Fruit fly (Drosophila melanogaster): Measurements from ENCODE around the gene Mps1.

The Mps1 gene

dm6 chr3R:17703691-17704537, 32.8 kb downstream of the Mps1 start (continued):
- TF ChIP-seq usp (GFP tag; optimal IDR thresholded peaks at IDR 0.05) (no peak), CG2202 (tag; optimal IDR thresholded peaks at IDR 0.05) (peak; percentile 98), C15 (GFP tag; IDR thresholded peaks at IDR 0.05) (peak; percentile 97), ewg (GFP tag; optimal IDR thresholded peaks at IDR 0.05) (peak; percentile 98), Doc3 (GFP tag; IDR thresholded peaks at IDR 0.05; ENCODE audit: partially characterized antibody) (no peak), HLH4C (GFP tag; IDR thresholded peaks at IDR 0.05; ENCODE audit: partially characterized antibody) (no peak), en (GFP tag; optimal IDR thresholded peaks at IDR 0.05) (peak; percentile 99), phol (tag; optimal IDR thresholded peaks at IDR 0.05) (peak; percentile 98), crp (GFP tag; optimal IDR thresholded peaks at IDR 0.05) (peak in 1 of 2 experiments; percentile 73), Mes4 (GFP tag; optimal IDR thresholded peaks at IDR 0.05) (peak; percentile 99), cas (GFP tag; IDR thresholded peaks at IDR 0.05) (peak; percentile 97), CG6765 (GFP tag; optimal IDR thresholded peaks at IDR 0.05) (peak; percentile 95), YL-1 (GFP tag; optimal IDR thresholded peaks at IDR 0.05) (peak; percentile 98), CG12071 (GFP tag; optimal IDR thresholded peaks at IDR 0.05) (peak; percentile 99), caup (GFP tag; optimal IDR thresholded peaks at IDR 0.05; ENCODE audit: severe bottlenecking) (peak; percentile 99), sim (GFP tag; IDR thresholded peaks at IDR 0.05) (peak; percentile 99), gcm (GFP tag; optimal IDR thresholded peaks at IDR 0.05) (peak; percentile 99), tll (GFP tag; optimal IDR thresholded peaks at IDR 0.05) (peak in 1 of 2 experiments; percentile 54), CG2712 (tag; optimal IDR thresholded peaks at IDR 0.05) (peak; percentile 99), fru (optimal IDR thresholded peaks at IDR 0.05) (no peak), CG8388 (GFP tag; optimal IDR thresholded peaks at IDR 0.05) (peak; percentile 98), CG2875 (GFP tag; optimal IDR thresholded peaks at IDR 0.05) (peak; percentile 99), CG13123 (GFP tag; optimal IDR thresholded peaks at IDR 0.05) (peak; percentile 98), Awh (GFP tag; IDR thresholded peaks at IDR 0.05) (peak; percentile 99), Ravus (GFP tag; IDR thresholded peaks at IDR 0.05) (peak; percentile 98), HHEX (GFP tag; optimal IDR thresholded peaks at IDR 0.05) (peak; percentile 99), HLHmδ (GFP tag; optimal IDR thresholded peaks at IDR 0.05) (no peak), Jarid2 (GFP tag; optimal IDR thresholded peaks at IDR 0.05) (peak; percentile 93), CG3281 (GFP tag; optimal IDR thresholded peaks at IDR 0.05) (peak; percentile 98), H2.0 (GFP tag; IDR thresholded peaks at IDR 0.05) (peak; percentile 99), da (GFP tag; optimal IDR thresholded peaks at IDR 0.05) (peak; percentile 99), CG10274 (GFP tag; optimal IDR thresholded peaks at IDR 0.05) (peak; percentile 93), CG10147 (GFP tag; optimal IDR thresholded peaks at IDR 0.05) (peak; percentile 97), toy (GFP tag; IDR thresholded peaks at IDR 0.05) (peak; percentile 96), zfh2 (GFP tag; optimal IDR thresholded peaks at IDR 0.05) (peak; percentile 98), tap (tag; optimal IDR thresholded peaks at IDR 0.05) (peak; percentile 98), cad (GFP tag; optimal IDR thresholded peaks at IDR 0.05) (no peak), CG3995 (GFP tag; optimal IDR thresholded peaks at IDR 0.05) (peak; percentile 82), CG17568 (GFP tag; optimal IDR thresholded peaks at IDR 0.05) (peak; percentile 98), Ets97D (GFP tag; optimal IDR thresholded peaks at IDR 0.05) (peak; percentile 96), onecut (GFP tag; IDR thresholded peaks at IDR 0.05) (peak; percentile 97), Nf-YC (tag; optimal IDR thresholded peaks at IDR 0.05) (peak; percentile 86), odd (GFP tag; optimal IDR thresholded peaks at IDR 0.05) (peak; percentile 98), Hmr (GFP tag; optimal IDR thresholded peaks at IDR 0.05) (peak; percentile 99), CG9932 (GFP tag; IDR thresholded peaks at IDR 0.05) (peak; percentile 98), HmgD (GFP tag; optimal IDR thresholded peaks at IDR 0.05) (peak; percentile 98), CG16863 (GFP tag; optimal IDR thresholded peaks at IDR 0.05) (peak; percentile 99), tup (GFP tag; optimal IDR thresholded peaks at IDR 0.05) (peak; percentile 98)
